Fruit fly (Drosophila melanogaster) whole organism, embryonic: ENCODE data around the gene Mer.
A peak's percentile ranks its signal among the peaks of the same experiment; 100 is the strongest.

Source experiments
- CG11723 ChIP-seq: fragments of 200-800 bp; sonication (Bioruptor generic); optimal IDR thresholded peaks from 2 replicates; lab custom pipeline; 2017; ENCODE audit warnings: missing biosample characterization, mild to moderate bottlenecking, missing genetic modification characterization
- CG13624 ChIP-seq: fragments of 200-800 bp; sonication (Bioruptor generic); optimal IDR thresholded peaks from 2 replicates; lab custom pipeline; 2016; ENCODE audit warnings: missing biosample characterization, missing genetic modification characterization
- CG17612 ChIP-seq: fragments of 200-800 bp; sonication (Bioruptor generic); IDR thresholded peaks from 2 replicates; pipeline ENCODE4 v1.3.6; 2022; ENCODE audit warnings: missing biosample characterization, missing genetic modification characterization
- CG2202 ChIP-seq: fragments of 200-800 bp; sonication (Bioruptor generic); optimal IDR thresholded peaks from 2 replicates; lab custom pipeline; 2018; ENCODE audit warnings: missing biosample characterization, mild to moderate bottlenecking, missing genetic modification characterization
- CG3281 ChIP-seq: fragments of 200-800 bp; sonication (Bioruptor generic); optimal IDR thresholded peaks from 3 replicates; lab custom pipeline; 2017; ENCODE audit warnings: missing biosample characterization, mild to moderate bottlenecking, missing genetic modification characterization
- CG3838 ChIP-seq: fragments of 200-800 bp; sonication (Bioruptor generic); optimal IDR thresholded peaks from 3 replicates; lab custom pipeline; 2016; ENCODE audit warnings: missing biosample characterization, missing genetic modification characterization
- CG6765 ChIP-seq: fragments of 200-800 bp; sonication (Bioruptor generic); optimal IDR thresholded peaks from 3 replicates; lab custom pipeline; 2017; ENCODE audit warnings: missing biosample characterization, mild to moderate bottlenecking, missing genetic modification characterization
- CG7745 ChIP-seq: fragments of 200-800 bp; sonication (Bioruptor generic); optimal IDR thresholded peaks from 2 replicates; lab custom pipeline; 2018; ENCODE audit warnings: missing biosample characterization, mild to moderate bottlenecking, missing genetic modification characterization, moderate library complexity
- CG9797 ChIP-seq: fragments of 200-800 bp; sonication (Bioruptor generic); optimal IDR thresholded peaks from 3 replicates; lab custom pipeline; 2018; ENCODE audit warnings: missing biosample characterization, mild to moderate bottlenecking, missing genetic modification characterization
- CG9932 ChIP-seq: fragments of 200-800 bp; sonication (Bioruptor generic); IDR thresholded peaks from 2 replicates; pipeline ENCODE4 v1.3.6; 2022; ENCODE audit warnings: missing biosample characterization, missing genetic modification characterization
- Chrac-16 ChIP-seq: fragments of 200-800 bp; sonication (Bioruptor generic); optimal IDR thresholded peaks from 3 replicates; lab custom pipeline; 2016; ENCODE audit warnings: missing biosample characterization, missing genetic modification characterization
- Dip2 ChIP-seq: fragments of 200-800 bp; sonication (Bioruptor generic); IDR thresholded peaks from 2 replicates; pipeline ENCODE4 v1.3.6; 2022; ENCODE audit warnings: missing biosample characterization, missing genetic modification characterization
- Doc3 ChIP-seq: fragments of 200-800 bp; sonication (Bioruptor generic); IDR thresholded peaks from 3 replicates; pipeline ENCODE4 v1.3.6; 2022; ENCODE audit warnings: missing biosample characterization, missing genetic modification characterization; ENCODE audit not compliant: partially characterized antibody
- Fer2 ChIP-seq: fragments of 200-800 bp; sonication (Bioruptor generic); optimal IDR thresholded peaks from 2 replicates; lab custom pipeline; 2018; ENCODE audit warnings: missing biosample characterization, mild to moderate bottlenecking, missing genetic modification characterization, moderate library complexity
- Hand ChIP-seq: fragments of 200-800 bp; sonication (Bioruptor generic); optimal IDR thresholded peaks from 2 replicates; lab custom pipeline; 2017; ENCODE audit warnings: mild to moderate bottlenecking, missing biosample characterization, missing genetic modification reagents, missing genetic modification characterization
- Hr39 ChIP-seq: fragments of >200 bp; optimal IDR thresholded peaks from 2 replicates; lab custom pipeline; 2017
- Jarid2 ChIP-seq: fragments of 200-800 bp; sonication (Bioruptor generic); optimal IDR thresholded peaks from 3 replicates; lab custom pipeline; 2017; ENCODE audit warnings: mild to moderate bottlenecking, missing biosample characterization, missing genetic modification reagents, missing genetic modification characterization
- Lhr ChIP-seq: fragments of 200-800 bp; sonication (Bioruptor generic); optimal IDR thresholded peaks from 3 replicates; lab custom pipeline; 2017; ENCODE audit warnings: mild to moderate bottlenecking, missing biosample characterization, missing genetic modification reagents, missing genetic modification characterization
- MTF-1 ChIP-seq: fragments of 200-800 bp; sonication (Bioruptor generic); optimal IDR thresholded peaks from 2 replicates; lab custom pipeline; 2018; ENCODE audit warnings: missing biosample characterization, mild to moderate bottlenecking, missing genetic modification characterization, borderline replicate concordance
- Myb ChIP-seq: fragments of 200-800 bp; sonication (Bioruptor generic); optimal IDR thresholded peaks from 2 replicates; lab custom pipeline; 2016; ENCODE audit warnings: missing biosample characterization, missing genetic modification characterization
- Nf-YB ChIP-seq: fragments of 200-800 bp; sonication (Bioruptor generic); optimal IDR thresholded peaks from 3 replicates; lab custom pipeline; 2019; ENCODE audit warnings: missing biosample characterization, mild to moderate bottlenecking, missing genetic modification characterization, moderate library complexity
- Sin3A ChIP-seq: fragments of >200 bp; optimal IDR thresholded peaks from 2 replicates; lab custom pipeline; 2018
- TFAM ChIP-seq: fragments of 200-800 bp; sonication (Bioruptor generic); optimal IDR thresholded peaks from 2 replicates; lab custom pipeline; 2017; ENCODE audit warnings: missing biosample characterization, missing genetic modification characterization, inconsistent platforms
- ato ChIP-seq: fragments of 200-800 bp; sonication (Bioruptor generic); IDR thresholded peaks from 2 replicates; pipeline ENCODE4 v1.3.6; 2022; ENCODE audit warnings: missing biosample characterization, missing genetic modification characterization; ENCODE audit not compliant: partially characterized antibody
- bigmax ChIP-seq: fragments of 200-800 bp; sonication (Bioruptor generic); optimal IDR thresholded peaks from 2 replicates; lab custom pipeline; 2018; ENCODE audit warnings: missing biosample characterization, mild to moderate bottlenecking, missing genetic modification characterization
- bowl ChIP-seq: fragments of 200-800 bp; sonication (Bioruptor generic); IDR thresholded peaks from 2 replicates; pipeline ENCODE4 v1.3.6; 2022; ENCODE audit warnings: missing biosample characterization, missing genetic modification characterization
- bsh ChIP-seq, 2 experiments: fragments of 200-800 bp; sonication (Bioruptor generic); optimal IDR thresholded peaks; 2 replicates each; lab custom pipeline; 2017 to 2018; ENCODE audit warnings: mild to moderate bottlenecking in 2 of 2, missing biosample characterization in 2 of 2, missing genetic modification characterization in 2 of 2, moderate library complexity in 1 of 2
- crol ChIP-seq: fragments of 200-800 bp; sonication (Bioruptor generic); IDR thresholded peaks from 2 replicates; pipeline ENCODE4 v1.3.6; 2022; ENCODE audit warnings: missing biosample characterization, missing genetic modification characterization
- da ChIP-seq: fragments of 200-800 bp; sonication (Bioruptor generic); optimal IDR thresholded peaks from 2 replicates; lab custom pipeline; 2016; ENCODE audit warnings: missing biosample characterization, missing genetic modification characterization
- dysf ChIP-seq: fragments of 200-800 bp; sonication (Bioruptor generic); IDR thresholded peaks from 3 replicates; pipeline ENCODE4 v1.3.6; 2022; ENCODE audit warnings: missing biosample characterization, missing genetic modification characterization
- en ChIP-seq: fragments of 200-800 bp; sonication (Bioruptor generic); optimal IDR thresholded peaks from 2 replicates; lab custom pipeline; 2016; ENCODE audit warnings: missing biosample characterization, missing genetic modification characterization
- ewg ChIP-seq: fragments of 200-800 bp; sonication (Bioruptor generic); optimal IDR thresholded peaks from 3 replicates; lab custom pipeline; 2017; ENCODE audit warnings: mild to moderate bottlenecking, missing biosample characterization, missing genetic modification reagents, missing genetic modification characterization
- exex ChIP-seq: fragments of 200-800 bp; sonication (Bioruptor generic); optimal IDR thresholded peaks from 4 replicates; lab custom pipeline; 2018; ENCODE audit warnings: missing biosample characterization, mild to moderate bottlenecking, missing genetic modification characterization, moderate library complexity
- ftz-f1 ChIP-seq: fragments of 200-800 bp; sonication (Bioruptor generic); optimal IDR thresholded peaks from 2 replicates; lab custom pipeline; 2016; ENCODE audit warnings: missing biosample characterization, missing genetic modification characterization
- gcm ChIP-seq: fragments of 200-800 bp; sonication (Bioruptor generic); optimal IDR thresholded peaks from 2 replicates; lab custom pipeline; 2019; ENCODE audit warnings: missing biosample characterization, mild to moderate bottlenecking, missing genetic modification characterization, moderate library complexity
- jigr1 ChIP-seq: fragments of 200-800 bp; sonication (Bioruptor generic); IDR thresholded peaks from 3 replicates; pipeline ENCODE4 v1.3.6; 2022; ENCODE audit warnings: missing biosample characterization, missing genetic modification characterization
- kah ChIP-seq: fragments of 200-800 bp; sonication (Bioruptor generic); optimal IDR thresholded peaks from 2 replicates; lab custom pipeline; 2018; ENCODE audit warnings: missing biosample characterization, mild to moderate bottlenecking, missing genetic modification characterization
- kay ChIP-seq: fragments of 200-800 bp; sonication (Bioruptor generic); optimal IDR thresholded peaks from 2 replicates; lab custom pipeline; 2016; ENCODE audit warnings: missing biosample characterization, missing genetic modification characterization
- ken ChIP-seq: fragments of 200-800 bp; sonication (Bioruptor generic); IDR thresholded peaks from 3 replicates; pipeline ENCODE4 v1.3.6; 2022; ENCODE audit warnings: missing biosample characterization, missing genetic modification characterization
- kni ChIP-seq: fragments of 200-800 bp; sonication (Bioruptor generic); optimal IDR thresholded peaks from 3 replicates; lab custom pipeline; 2017; ENCODE audit warnings: mild to moderate bottlenecking, missing biosample characterization, missing genetic modification reagents, missing genetic modification characterization
- knrl ChIP-seq: fragments of 200-800 bp; sonication (Bioruptor generic); IDR thresholded peaks from 3 replicates; pipeline ENCODE4 v1.3.6; 2022; ENCODE audit warnings: missing biosample characterization, missing genetic modification characterization; ENCODE audit not compliant: partially characterized antibody
- mld ChIP-seq: fragments of 200-800 bp; sonication (Bioruptor generic); IDR thresholded peaks from 3 replicates; pipeline ENCODE4 v1.3.6; 2022; ENCODE audit warnings: missing biosample characterization, missing genetic modification characterization; ENCODE audit not compliant: partially characterized antibody
- onecut ChIP-seq: fragments of 200-800 bp; sonication (Bioruptor generic); IDR thresholded peaks from 2 replicates; pipeline ENCODE4 v1.3.6; 2022; ENCODE audit warnings: missing biosample characterization, missing genetic modification characterization
- row ChIP-seq: fragments of 200-800 bp; sonication (Bioruptor generic); IDR thresholded peaks from 3 replicates; pipeline ENCODE4 v1.3.6; 2022; ENCODE audit warnings: missing biosample characterization, missing genetic modification characterization
- salm ChIP-seq: fragments of 200-800 bp; sonication (Bioruptor generic); optimal IDR thresholded peaks from 2 replicates; lab custom pipeline; 2018; ENCODE audit warnings: missing biosample characterization, mild to moderate bottlenecking, missing genetic modification characterization
- sisA ChIP-seq: fragments of 200-800 bp; sonication (Bioruptor generic); IDR thresholded peaks from 2 replicates; pipeline ENCODE4 v1.3.6; 2022; ENCODE audit warnings: missing biosample characterization, missing genetic modification characterization
- slbo ChIP-seq: fragments of 200-800 bp; sonication (Bioruptor generic); IDR thresholded peaks from 2 replicates; pipeline ENCODE4 v1.3.6; 2022; ENCODE audit warnings: missing biosample characterization, missing genetic modification characterization
- tio ChIP-seq: fragments of 200-800 bp; sonication (Bioruptor generic); optimal IDR thresholded peaks from 2 replicates; lab custom pipeline; 2017; ENCODE audit warnings: missing biosample characterization, missing genetic modification characterization, inconsistent platforms
- zf30C ChIP-seq: fragments of 200-800 bp; sonication (Bioruptor generic); optimal IDR thresholded peaks from 3 replicates; lab custom pipeline; 2018; ENCODE audit warnings: missing biosample characterization, mild to moderate bottlenecking, missing genetic modification characterization

Mer gene

dm6 chrX:19692951-19693698 is at the start of gene Mer (continued):
- TF ChIP-seq bigmax, result no peak
- peak; percentile 52 for TF ChIP-seq da (GFP tag; lab: Kevin White, UChicago)
- peak; percentile 53 for TF ChIP-seq Lhr (GFP tag; lab: Kevin White, UChicago)
- peak; percentile 78 for TF ChIP-seq CG6765
- peak; percentile 76 to 82 for TF ChIP-seq bsh (GFP tag; optimal IDR thresholded peaks at IDR 0.05; lab: Kevin White, UChicago)
- peak; percentile 87 for TF ChIP-seq slbo (GFP tag; lab: Robert Waterston, UW)
- TF ChIP-seq Fer2 (tag; lab: Kevin White, UChicago), result peak; percentile 35
- TF ChIP-seq Chrac-16 (GFP tag; lab: Kevin White, UChicago), result peak; percentile 81
- TF ChIP-seq Jarid2, result no peak
- TF ChIP-seq kay (GFP tag; lab: Kevin White, UChicago), result peak; percentile 55
- peak; percentile 90 for TF ChIP-seq dysf (GFP tag; lab: Robert Waterston, UW)
- no peak for TF ChIP-seq tio
- no peak for TF ChIP-seq Doc3 (GFP tag; lab: Robert Waterston, UW)
- TF ChIP-seq row (GFP tag; lab: Robert Waterston, UW), result peak; percentile 96
- TF ChIP-seq CG11723, result peak; percentile 61
- TF ChIP-seq CG13624 (GFP tag; lab: Kevin White, UChicago), result peak; percentile 88
- peak; percentile 12 for TF ChIP-seq Sin3A
- TF ChIP-seq mld (GFP tag; lab: Robert Waterston, UW), result no peak
- peak; percentile 90 for TF ChIP-seq CG3281 (GFP tag; lab: Kevin White, UChicago)
- peak; percentile 66 for TF ChIP-seq salm (tag; lab: Kevin White, UChicago)
- TF ChIP-seq TFAM (GFP tag; lab: Kevin White, UChicago), result peak; percentile 11
- TF ChIP-seq ato (GFP tag; lab: Robert Waterston, UW), result no peak
- TF ChIP-seq exex (tag; lab: Kevin White, UChicago), result no peak
- peak; percentile 1 for TF ChIP-seq kni
- peak; percentile 70 for TF ChIP-seq en (GFP tag; lab: Kevin White, UChicago)
- no peak for TF ChIP-seq Hr39 (lab: Kevin White, UChicago)
- peak; percentile 71 for TF ChIP-seq MTF-1 (GFP tag; lab: Kevin White, UChicago)
- TF ChIP-seq ken (GFP tag; lab: Robert Waterston, UW), result peak; percentile 76
- TF ChIP-seq Dip2, result no peak; the same call in 1 of the 2 replicates
- no peak for TF ChIP-seq zf30C (GFP tag; lab: Kevin White, UChicago)
- 0 out of 3 replicates have a peak, but pooled peaks have one; percentile 37 for TF ChIP-seq jigr1 (GFP tag; lab: Robert Waterston, UW)
- peak; percentile 76 for TF ChIP-seq sisA (GFP tag; lab: Robert Waterston, UW)
- peak; percentile 80 for TF ChIP-seq Hand (GFP tag; lab: Kevin White, UChicago)
- peak; percentile 68 for TF ChIP-seq ewg (GFP tag; lab: Kevin White, UChicago)
- no peak for TF ChIP-seq CG3838 (GFP tag; lab: Kevin White, UChicago)
- TF ChIP-seq CG9797 (GFP tag; lab: Kevin White, UChicago), result peak; percentile 67
- TF ChIP-seq ftz-f1 (GFP tag; lab: Kevin White, UChicago), result peak; percentile 73
- TF ChIP-seq crol (GFP tag; lab: Robert Waterston, UW), result peak; percentile 24; the same call in 1 of the 2 replicates
- 0 out of 2 replicates have a peak, but pooled peaks have one; percentile 38 for TF ChIP-seq bowl (GFP tag; lab: Robert Waterston, UW)
- TF ChIP-seq onecut (GFP tag; lab: Robert Waterston, UW), result peak; percentile 78
- TF ChIP-seq CG9932 (GFP tag; lab: Robert Waterston, UW), result peak; percentile 76
- peak; percentile 83 for TF ChIP-seq gcm (GFP tag; lab: Kevin White, UChicago)
- peak; percentile 68 for TF ChIP-seq Nf-YB (GFP tag; lab: Kevin White, UChicago)
- peak; percentile 71 for TF ChIP-seq Myb (GFP tag; lab: Kevin White, UChicago)
- no peak for TF ChIP-seq knrl (GFP tag; lab: Robert Waterston, UW)
- no peak for TF ChIP-seq CG17612 (GFP tag; lab: Robert Waterston, UW)
- peak; percentile 60 for TF ChIP-seq CG2202 (tag; lab: Kevin White, UChicago)
- TF ChIP-seq kah (GFP tag; lab: Kevin White, UChicago), result peak; percentile 62
- no peak for TF ChIP-seq CG7745 (tag; lab: Kevin White, UChicago)
